Worm (Caenorhabditis elegans): Measurements from ENCODE around the gene sas-4.

ce11 chrIII:8299078-8299587 lies 19.3 kb downstream of the sas-4 start:
- TF ChIP-seq unc-62 (GFP tag; optimal IDR thresholded peaks at IDR 0.05), result no peak
- no peak for TF ChIP-seq lin-39 (tag; optimal IDR thresholded peaks at IDR 0.05)
- TF ChIP-seq elt-3 (tag; optimal IDR thresholded peaks at IDR 0.05), result no peak
- TF ChIP-seq nhr-237 (tag; optimal IDR thresholded peaks at IDR 0.05), result no peak
- TF ChIP-seq sem-4 (tag; optimal IDR thresholded peaks at IDR 0.05), result no peak
- TF ChIP-seq ztf-11 (tag; optimal IDR thresholded peaks at IDR 0.05), result no peak
- TF ChIP-seq blmp-1 (tag; optimal IDR thresholded peaks at IDR 0.05; ENCODE audit: insufficient read depth), result no peak
- TF ChIP-seq zag-1 (tag; optimal IDR thresholded peaks at IDR 0.05), result no peak
- no peak for TF ChIP-seq lin-13 (GFP tag; optimal IDR thresholded peaks at IDR 0.05)

All from whole organism, L2 larva.